Worm (Caenorhabditis elegans): ENCODE measurements around the gene K09D9.3.

ce11 chrV:3980228-3980933 lies 38.9 kb upstream of the K09D9.3 start:
- TF ChIP-seq nhr-10 (tag; optimal IDR thresholded peaks at IDR 0.05) (no peak), nhr-237 (tag; optimal IDR thresholded peaks at IDR 0.05) (no peak), ces-1 (GFP tag; optimal IDR thresholded peaks at IDR 0.05) (no peak), egl-27 (tag; optimal IDR thresholded peaks at IDR 0.05) (no peak)
